Fruit fly (Drosophila melanogaster) Kc167 (cell line): ENCODE measurements around the gene ninaD.

ENCODE experiments used
- Myc ChIP-seq: fragments of >200 bp; optimal IDR thresholded peaks from 2 replicates; lab custom pipeline; 2017; ENCODE audit warnings: missing external identifiers
- Sin3A ChIP-seq: fragments of >200 bp; optimal IDR thresholded peaks from 2 replicates; lab custom pipeline; 2018; ENCODE audit warnings: missing external identifiers
- h ChIP-seq: fragments of >200 bp; optimal IDR thresholded peaks from 3 replicates; lab custom pipeline; 2018; ENCODE audit warnings: missing external identifiers
- insv ChIP-seq: fragments of >200 bp; optimal IDR thresholded peaks from 3 replicates; lab custom pipeline; 2018; ENCODE audit warnings: missing external identifiers
- psq ChIP-seq: fragments of >200 bp; optimal IDR thresholded peaks from 2 replicates; lab custom pipeline; 2017; ENCODE audit warnings: missing external identifiers
- ttk ChIP-seq: sonication (Bioruptor generic); optimal IDR thresholded peaks from 2 replicates; lab custom pipeline; 2017; ENCODE audit warnings: missing external identifiers

ninaD gene

DNA sequence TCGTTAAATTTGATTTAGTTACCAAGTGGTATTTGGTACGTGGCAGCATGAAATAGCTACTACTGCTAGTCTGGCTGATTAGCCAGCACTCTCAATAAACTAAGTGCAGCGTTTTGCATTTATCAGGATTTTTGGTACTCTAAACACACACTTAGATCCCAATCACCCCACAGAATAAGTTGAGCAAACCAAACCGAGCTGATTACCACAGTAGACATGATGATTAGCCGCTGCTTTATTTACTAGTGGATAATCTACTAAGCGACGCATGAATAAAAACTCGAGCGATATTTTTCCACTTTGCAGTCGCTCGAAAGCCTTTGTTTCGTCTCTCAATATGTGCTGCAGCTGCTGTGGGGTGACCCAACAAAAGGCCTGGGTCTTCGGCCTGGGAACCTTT, at the start of gene ninaD:
ninaD (plus strand) TSS at position 301 of the 400 bp plus-strand sequence.
- TF ChIP-seq Myc (lab: Kevin White, UChicago) (no peak), insv (lab: Kevin White, UChicago) (no peak), ttk (lab: Kevin White, UChicago) (no peak), Sin3A (lab: Kevin White, UChicago) (no peak), h (no peak), psq (no peak)

DNA sequence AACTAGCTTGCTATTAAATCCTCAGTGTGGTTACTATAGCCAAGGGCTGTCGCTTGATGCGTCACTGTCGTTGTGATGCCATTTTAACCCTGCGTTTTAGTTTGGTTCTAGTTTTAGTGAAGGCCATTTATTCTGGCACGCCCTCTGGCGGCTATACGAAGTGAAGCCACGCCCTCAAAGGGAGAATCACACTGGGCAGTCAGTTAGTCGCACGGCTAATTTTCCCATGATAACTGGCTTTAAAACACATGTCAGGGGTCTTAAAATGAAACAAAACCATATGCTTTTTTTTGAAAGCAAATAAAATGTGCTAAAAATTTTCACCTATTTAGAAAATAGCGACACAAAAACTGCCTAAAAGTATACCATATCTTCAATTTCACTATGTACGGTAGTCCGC, 48.7 kb upstream of the ninaD start:
- TF ChIP-seq psq (no peak), Myc (lab: Kevin White, UChicago) (no peak), insv (lab: Kevin White, UChicago) (no peak), h (no peak), Sin3A (lab: Kevin White, UChicago) (no peak), ttk (lab: Kevin White, UChicago) (no peak)

DNA sequence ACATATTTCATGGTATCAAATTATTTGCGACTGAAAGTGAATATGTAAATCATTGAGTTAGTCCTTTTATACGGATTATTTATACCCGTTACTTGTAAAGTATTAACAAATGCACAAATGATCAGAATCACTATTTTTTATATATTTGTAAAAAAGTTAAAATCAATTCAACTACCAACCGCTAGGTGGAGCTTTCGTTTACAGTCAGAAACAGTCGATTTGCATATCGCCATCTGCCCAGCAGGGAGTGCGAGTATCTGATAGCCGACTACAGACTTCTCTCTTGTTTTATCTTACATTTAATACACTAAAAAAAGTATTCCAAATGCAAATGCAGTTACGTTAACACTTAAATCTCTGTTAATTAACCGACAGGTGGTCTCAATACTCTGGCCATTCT, 14.2 kb upstream of the ninaD start:
- TF ChIP-seq insv (lab: Kevin White, UChicago) = no peak
- no peak for TF ChIP-seq h
- no peak for TF ChIP-seq Sin3A (lab: Kevin White, UChicago)
- no peak for TF ChIP-seq psq
- no peak for TF ChIP-seq ttk (lab: Kevin White, UChicago)
- no peak for TF ChIP-seq Myc (lab: Kevin White, UChicago)

DNA sequence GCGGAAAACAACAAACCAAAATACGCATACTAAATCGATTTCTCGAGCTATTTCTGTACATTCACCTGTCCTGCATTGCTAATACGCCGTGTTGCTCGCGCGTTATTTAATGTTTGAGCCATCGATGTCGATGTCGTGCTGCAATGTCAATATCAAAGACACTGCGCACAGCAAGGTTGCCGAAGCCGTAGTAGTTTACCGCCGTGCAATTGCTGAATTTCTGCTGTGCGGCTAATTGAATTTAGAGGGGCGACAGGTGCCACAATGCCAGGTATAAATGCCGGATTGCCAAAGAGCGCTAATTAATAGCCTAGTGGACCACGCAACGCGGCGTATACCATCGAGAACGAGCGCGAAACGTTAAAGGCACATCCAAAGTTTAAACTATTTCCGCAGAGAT, 3.5 kb upstream of the ninaD start, which contains the start of gene Arr1:
Arr1 (plus strand) TSS at position 301 of the 400 bp plus-strand sequence.
- TF ChIP-seq insv (lab: Kevin White, UChicago) (no peak), psq (no peak), h (no peak), Myc (lab: Kevin White, UChicago) (no peak), Sin3A (lab: Kevin White, UChicago) (no peak), ttk (lab: Kevin White, UChicago) (no peak)

DNA sequence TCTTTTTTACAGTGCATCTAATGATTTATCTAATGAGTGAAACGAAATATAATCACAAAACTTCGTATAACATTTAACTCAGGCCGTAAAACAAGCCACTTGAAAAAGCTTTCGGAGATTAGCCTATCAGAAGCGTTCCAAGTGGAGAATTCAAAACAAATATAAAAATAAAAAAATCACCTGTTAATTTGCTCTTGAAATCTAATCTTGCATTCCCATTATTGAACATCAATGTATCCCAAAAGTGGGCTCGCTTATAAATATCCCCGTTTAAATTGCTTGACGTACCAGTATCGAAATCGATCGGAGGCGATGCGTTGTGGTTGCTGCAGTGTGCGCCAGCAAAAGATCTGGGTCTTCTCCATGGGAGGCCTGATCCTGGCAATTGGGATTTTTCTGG, 2.5 kb downstream of the ninaD start, which contains the start of gene CG31741:
CG31741 (plus strand) TSS at position 301 of the 400 bp plus-strand sequence.
- no peak for TF ChIP-seq h
- no peak for TF ChIP-seq ttk (lab: Kevin White, UChicago)
- no peak for TF ChIP-seq Sin3A (lab: Kevin White, UChicago)
- no peak for TF ChIP-seq Myc (lab: Kevin White, UChicago)
- TF ChIP-seq psq = no peak
- no peak for TF ChIP-seq insv (lab: Kevin White, UChicago)

DNA sequence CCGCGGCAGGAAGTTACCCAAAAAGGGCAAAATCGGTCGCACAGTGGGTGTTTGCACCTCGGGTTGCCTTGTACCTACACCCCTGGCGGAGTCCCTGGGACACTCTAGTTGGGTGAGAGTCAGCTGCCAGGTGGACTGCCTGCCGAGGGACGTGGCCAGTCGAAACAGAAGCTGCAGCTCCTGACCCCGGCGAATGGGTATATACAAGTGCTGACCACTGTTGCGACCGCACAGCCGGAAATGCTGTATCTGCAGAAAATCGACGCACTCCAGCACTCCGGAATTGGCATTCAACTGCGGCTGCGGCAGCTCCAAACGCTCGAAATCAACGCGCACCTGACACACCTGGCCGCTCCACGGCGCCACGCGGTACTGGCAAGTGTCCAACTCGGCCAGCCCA, 10.3 kb downstream of the ninaD start:
- TF ChIP-seq h = no peak
- no peak for TF ChIP-seq Myc (lab: Kevin White, UChicago)
- TF ChIP-seq psq = no peak
- TF ChIP-seq Sin3A (lab: Kevin White, UChicago) = no peak
- no peak for TF ChIP-seq ttk (lab: Kevin White, UChicago)
- TF ChIP-seq insv (lab: Kevin White, UChicago) = no peak

DNA sequence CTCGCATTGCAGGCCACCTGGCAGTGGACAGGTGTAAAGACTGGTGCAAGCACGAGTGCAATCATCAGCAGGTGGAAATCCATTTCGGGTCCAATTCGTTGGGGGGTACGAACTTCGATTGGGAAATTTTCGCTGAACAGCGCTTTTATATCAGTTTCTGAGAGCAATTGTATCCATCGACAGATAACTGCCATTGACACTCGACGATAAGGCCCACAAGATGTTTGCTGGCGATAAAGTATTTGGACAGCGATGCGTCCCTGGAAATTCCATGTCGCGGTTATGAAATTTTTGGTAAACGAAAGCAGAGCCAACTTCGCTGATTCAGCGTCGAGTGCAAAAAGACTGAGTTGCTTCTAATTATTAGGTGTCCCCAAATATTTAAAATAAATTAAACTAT, 10.7 kb downstream of the ninaD start, which contains the start of gene CG15153:
CG15153 (minus strand) TSS at position 101 of the 400 bp plus-strand sequence.
- TF ChIP-seq insv (lab: Kevin White, UChicago) (no peak), ttk (lab: Kevin White, UChicago) (no peak), psq (no peak), Sin3A (lab: Kevin White, UChicago) (no peak), h (no peak), Myc (lab: Kevin White, UChicago) (no peak)

DNA sequence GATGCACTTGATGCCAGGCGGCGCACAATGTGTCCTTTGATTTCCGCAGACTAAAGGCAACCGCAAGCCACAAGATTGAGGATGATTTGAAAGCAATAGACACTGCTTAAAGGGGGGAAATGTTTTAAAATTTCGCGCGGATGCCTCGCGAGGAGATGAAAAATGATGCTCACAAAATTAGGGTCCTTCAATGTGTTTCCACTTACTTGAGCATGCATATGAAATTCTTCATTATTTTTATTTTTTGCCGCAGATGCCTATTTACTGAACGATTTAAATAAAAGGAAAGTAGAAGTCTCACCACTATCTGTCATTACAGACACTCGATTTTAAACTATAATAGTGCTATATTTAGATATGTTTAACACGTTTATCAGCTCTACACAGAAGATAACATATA, 14.8 kb downstream of the ninaD start, which contains the start of gene Slc25A46b:
Slc25A46b (plus strand) TSS at position 301 of the 400 bp plus-strand sequence.
- TF ChIP-seq Sin3A (lab: Kevin White, UChicago) = no peak
- TF ChIP-seq ttk (lab: Kevin White, UChicago) = no peak
- no peak for TF ChIP-seq Myc (lab: Kevin White, UChicago)
- TF ChIP-seq insv (lab: Kevin White, UChicago) = no peak
- no peak for TF ChIP-seq h
- no peak for TF ChIP-seq psq

DNA sequence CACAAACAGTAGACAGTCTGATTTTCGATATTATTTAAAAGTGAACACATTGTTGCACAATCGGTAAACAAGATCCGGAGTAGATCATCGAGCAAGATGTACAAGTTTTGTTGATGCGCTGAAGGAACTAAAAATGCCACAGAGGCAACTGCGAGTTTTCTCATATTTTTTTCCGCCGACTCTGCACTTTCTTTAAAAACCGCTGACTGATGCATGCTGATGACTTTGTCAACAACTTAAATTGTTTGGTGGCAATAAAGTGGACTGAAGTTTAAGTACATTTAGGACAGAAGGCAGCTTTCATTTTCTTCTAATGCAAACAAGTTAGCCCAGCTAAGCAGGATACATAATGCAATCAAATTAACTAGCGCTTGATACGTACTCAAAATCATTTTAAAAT, 31.0 kb downstream of the ninaD start:
- TF ChIP-seq Sin3A (lab: Kevin White, UChicago) (no peak), insv (lab: Kevin White, UChicago) (no peak), Myc (lab: Kevin White, UChicago) (no peak), ttk (lab: Kevin White, UChicago) (no peak), psq (no peak)

DNA sequence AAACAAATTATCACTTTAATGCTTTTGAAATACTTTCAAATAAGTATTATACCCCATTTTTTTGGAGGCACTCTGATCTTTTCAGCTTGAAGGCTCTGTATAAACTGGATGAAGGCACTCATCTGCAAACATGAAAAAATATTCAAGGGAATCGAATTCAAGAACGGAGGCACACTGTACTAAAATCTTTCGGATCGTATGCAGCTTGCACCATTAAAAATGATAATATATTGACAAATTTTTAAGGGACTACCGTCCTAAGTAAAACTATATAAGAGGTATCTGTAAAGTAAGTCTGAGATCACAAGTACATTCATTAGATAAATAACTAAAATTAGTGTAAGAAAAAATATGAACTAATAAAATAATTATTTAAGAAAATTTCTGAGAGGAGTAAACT, 31.7 kb downstream of the ninaD start, which contains the start of gene CG44476:
CG44476 (minus strand) TSS at position 101 of the 400 bp plus-strand sequence.
- TF ChIP-seq psq (no peak), insv (lab: Kevin White, UChicago) (no peak), ttk (lab: Kevin White, UChicago) (no peak)

DNA sequence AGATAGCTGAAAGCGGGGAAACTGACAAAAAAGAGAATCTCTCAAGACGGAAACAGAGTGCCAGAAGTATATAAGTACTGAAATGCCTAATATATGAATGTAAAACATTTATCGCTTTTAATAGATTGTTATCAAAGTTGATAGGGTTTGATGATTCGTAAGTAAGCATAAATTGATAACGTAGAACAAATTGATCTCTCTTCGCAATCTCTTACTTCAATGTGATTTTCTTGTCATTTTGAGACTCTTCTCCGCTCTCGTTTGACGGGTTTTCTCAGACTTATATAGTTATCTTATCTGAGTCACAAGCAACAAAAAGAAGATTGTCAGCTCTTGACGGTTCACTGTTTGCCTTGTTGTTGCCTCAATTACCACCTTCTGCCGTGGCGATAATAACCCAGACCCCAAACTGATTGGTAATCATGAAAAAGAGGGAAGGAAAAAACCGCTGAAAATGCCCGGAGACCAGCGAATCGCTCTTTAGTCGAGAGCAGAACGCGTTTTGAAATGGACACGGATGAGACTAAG, 32.8 kb downstream of the ninaD start, which contains the start of gene CG15152:
CG15152 (plus strand) TSS at position 372 of the 528 bp plus-strand sequence.
- TF ChIP-seq ttk (lab: Kevin White, UChicago) (no peak), Myc (lab: Kevin White, UChicago) (no peak), h (no peak), insv (lab: Kevin White, UChicago) (no peak), psq (no peak), Sin3A (lab: Kevin White, UChicago) (no peak)

DNA sequence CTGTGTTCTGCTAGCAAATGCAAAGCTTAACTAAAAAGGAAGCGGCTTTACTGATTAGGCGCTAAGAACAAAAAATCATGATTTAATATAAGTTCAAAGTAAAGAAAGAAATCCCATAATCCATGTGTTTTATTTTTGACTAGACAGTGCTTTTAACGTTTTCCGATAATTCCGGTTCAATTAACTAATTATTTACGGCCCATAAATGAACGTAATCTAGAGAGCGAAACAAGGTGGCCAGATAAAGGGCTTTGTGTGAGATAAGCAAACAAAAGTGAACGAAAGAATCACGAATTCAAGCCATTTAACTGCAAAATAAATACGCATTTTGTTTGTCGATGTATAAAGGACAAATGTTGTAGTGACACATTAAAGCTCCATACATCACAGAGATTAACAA, 33.7 kb downstream of the ninaD start:
- TF ChIP-seq Myc (lab: Kevin White, UChicago) (no peak), h (no peak), psq (no peak), Sin3A (lab: Kevin White, UChicago) (no peak), ttk (lab: Kevin White, UChicago) (no peak), insv (lab: Kevin White, UChicago) (no peak)
